Fruit fly (Drosophila melanogaster): ENCODE results near the gene CG10651.

dm6 chr2L:20148368-20148767 is 13.6 kb upstream of the CG10651 start:
- TF ChIP-seq Abd-B (GFP tag; optimal IDR thresholded peaks at IDR 0.05) = no peak
- TF ChIP-seq psq (GFP tag; optimal IDR thresholded peaks at IDR 0.05) = no peak
- no peak for TF ChIP-seq pan (optimal IDR thresholded peaks at IDR 0.05)
- no peak for TF ChIP-seq Myc (optimal IDR thresholded peaks at IDR 0.05)
